Fruit fly (Drosophila melanogaster): Measurements from ENCODE around the gene CG3437.

- TF ChIP-seq Pif1A (GFP tag; optimal IDR thresholded peaks at IDR 0.05) (no peak), Ets98B (GFP tag; IDR thresholded peaks at IDR 0.05) (no peak), CG32121 (GFP tag; IDR thresholded peaks at IDR 0.05) (no peak), CG10348 (GFP tag; IDR thresholded peaks at IDR 0.05) (no peak), gl (tag; optimal IDR thresholded peaks at IDR 0.05) (no peak), CG9948 (tag; optimal IDR thresholded peaks at IDR 0.05) (no peak), CG15710 (tag; optimal IDR thresholded peaks at IDR 0.05) (no peak), CG12605 (GFP tag; IDR thresholded peaks at IDR 0.05) (no peak), Snoo (tag; optimal IDR thresholded peaks at IDR 0.05) (no peak), CG34367 (tag; optimal IDR thresholded peaks at IDR 0.05) (no peak), CG8159 (tag; optimal IDR thresholded peaks at IDR 0.05) (no peak), EcR (GFP tag; optimal IDR thresholded peaks at IDR 0.05) (no peak), CG13204 (GFP tag; optimal IDR thresholded peaks at IDR 0.05) (no peak)
Measured at dm6 chr3L:9502856-9503255, 45.4 kb upstream of the CG3437 start.
